Worm (Caenorhabditis elegans): Measurements from ENCODE around the gene mdmh-35.

- TF ChIP-seq dao-5 (tag; optimal IDR thresholded peaks at IDR 0.05) (no peak), him-1 (tag; optimal IDR thresholded peaks at IDR 0.05) (no peak)
Observed at ce11 chrII:7822454-7822853, 33.1 kb downstream of the mdmh-35 start, which contains the start of gene irld-47.
